Fruit fly (Drosophila melanogaster) S2 (cell line): ENCODE measurements around the gene nudC.

ENCODE experiments used
- CG8478 ChIP-seq: fragments of >200 bp; optimal IDR thresholded peaks from 2 replicates; lab custom pipeline; 2018
- CTCF ChIP-seq, 2 experiments: fragments of >200 bp; optimal IDR thresholded peaks; 2 replicates each; lab custom pipeline; 2018

DNA sequence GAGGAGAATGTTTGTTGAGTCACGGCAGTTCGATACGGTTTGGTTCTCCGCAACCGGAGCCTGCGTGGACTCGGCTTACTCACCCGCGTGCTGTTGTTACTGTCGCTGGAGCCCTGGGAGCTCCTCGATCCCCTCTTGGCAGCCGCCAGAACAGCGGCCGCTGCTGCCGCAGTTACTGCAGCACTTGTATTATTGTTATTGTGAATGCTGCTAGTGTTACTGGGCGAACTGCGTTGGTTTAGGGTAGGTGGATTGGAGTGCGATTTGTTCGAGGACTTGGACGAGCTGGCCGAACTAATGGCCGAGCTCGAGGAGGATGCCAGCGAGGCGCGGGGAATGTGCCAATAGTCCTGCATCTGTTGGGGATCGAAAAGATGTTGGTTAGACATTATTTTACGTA is 5.7 kb downstream of the nudC start:
- TF ChIP-seq CTCF (optimal IDR thresholded peaks at IDR 0.05; lab: Kevin White, UChicago): no peak
- no peak for TF ChIP-seq CG8478 (lab: Kevin White, UChicago)
